Worm (Caenorhabditis elegans): ENCODE results near the gene W09D6.4.
A peak's percentile ranks its signal among the peaks of the same experiment; 100 is the strongest.

The W09D6.4 gene

ce11 chrIII:11079445-11079844 lies at the start of gene W09D6.4:
W09D6.4 (plus strand) TSS chrIII:11079745.
- TF ChIP-seq ztf-29 (GFP tag; IDR thresholded peaks at IDR 0.05): no peak
- TF ChIP-seq cog-1 (tag; optimal IDR thresholded peaks at IDR 0.05): no peak
- no peak for TF ChIP-seq klf-2 (GFP tag; conservative IDR thresholded peaks at IDR 0.05)
- no peak for TF ChIP-seq ref-1 (GFP tag; conservative IDR thresholded peaks at IDR 0.05)
- no peak for TF ChIP-seq med-1 (GFP tag; optimal IDR thresholded peaks at IDR 0.05; ENCODE audit: insufficient read depth)
- TF ChIP-seq ztf-23 (GFP tag; IDR thresholded peaks at IDR 0.05): no peak
- no peak for TF ChIP-seq tab-1 (GFP tag; IDR thresholded peaks at IDR 0.05)
- TF ChIP-seq T22C8.4 (GFP tag; IDR thresholded peaks at IDR 0.05): no peak
- TF ChIP-seq flt-1 (GFP tag; IDR thresholded peaks at IDR 0.05): no peak

- no peak for TF ChIP-seq cog-1 (tag; optimal IDR thresholded peaks at IDR 0.05)
- TF ChIP-seq ref-1 (GFP tag; conservative IDR thresholded peaks at IDR 0.05): no peak
- TF ChIP-seq ztf-29 (GFP tag; IDR thresholded peaks at IDR 0.05): no peak
- no peak for TF ChIP-seq ztf-23 (GFP tag; IDR thresholded peaks at IDR 0.05)
- no peak for TF ChIP-seq klf-2 (GFP tag; conservative IDR thresholded peaks at IDR 0.05)
- no peak for TF ChIP-seq tab-1 (GFP tag; IDR thresholded peaks at IDR 0.05)
- TF ChIP-seq T22C8.4 (GFP tag; IDR thresholded peaks at IDR 0.05): no peak
- no peak for TF ChIP-seq med-1 (GFP tag; optimal IDR thresholded peaks at IDR 0.05; ENCODE audit: insufficient read depth)
- no peak for TF ChIP-seq flt-1 (GFP tag; IDR thresholded peaks at IDR 0.05)
Observed at ce11 chrIII:11031309-11031708, 48.2 kb upstream of the W09D6.4 start, which contains the start of gene Y48A6B.14. Y48A6B.14 (plus strand) TSS chrIII:11031609.

- no peak for TF ChIP-seq ref-1 (GFP tag; conservative IDR thresholded peaks at IDR 0.05)
- no peak for TF ChIP-seq klf-2 (GFP tag; conservative IDR thresholded peaks at IDR 0.05)
- TF ChIP-seq tab-1 (GFP tag; IDR thresholded peaks at IDR 0.05): no peak
- no peak for TF ChIP-seq T22C8.4 (GFP tag; IDR thresholded peaks at IDR 0.05)
- no peak for TF ChIP-seq ztf-23 (GFP tag; IDR thresholded peaks at IDR 0.05)
- TF ChIP-seq flt-1 (GFP tag; IDR thresholded peaks at IDR 0.05): no peak
- no peak for TF ChIP-seq cog-1 (tag; optimal IDR thresholded peaks at IDR 0.05)
- TF ChIP-seq med-1 (GFP tag; optimal IDR thresholded peaks at IDR 0.05; ENCODE audit: insufficient read depth): no peak
- no peak for TF ChIP-seq ztf-29 (GFP tag; IDR thresholded peaks at IDR 0.05)
Observed at ce11 chrIII:11032872-11033271, 46.7 kb upstream of the W09D6.4 start, which contains the start of gene Y48A6B.9. Y48A6B.9 (plus strand) TSS chrIII:11033172.

ce11 chrIII:11036132-11036531 lies 43.4 kb upstream of the W09D6.4 start:
- no peak for TF ChIP-seq cog-1 (tag; optimal IDR thresholded peaks at IDR 0.05)
- TF ChIP-seq ref-1 (GFP tag; conservative IDR thresholded peaks at IDR 0.05): no peak
- TF ChIP-seq med-1 (GFP tag; optimal IDR thresholded peaks at IDR 0.05; ENCODE audit: insufficient read depth): no peak
- TF ChIP-seq ztf-29 (GFP tag; IDR thresholded peaks at IDR 0.05): no peak
- TF ChIP-seq klf-2 (GFP tag; conservative IDR thresholded peaks at IDR 0.05): no peak
- TF ChIP-seq flt-1 (GFP tag; IDR thresholded peaks at IDR 0.05): peak; percentile 72
- TF ChIP-seq ztf-23 (GFP tag; IDR thresholded peaks at IDR 0.05): peak; percentile 58; the same call in 1 of the 2 replicates
- no peak for TF ChIP-seq T22C8.4 (GFP tag; IDR thresholded peaks at IDR 0.05)
- TF ChIP-seq tab-1 (GFP tag; IDR thresholded peaks at IDR 0.05): no peak

DNA sequence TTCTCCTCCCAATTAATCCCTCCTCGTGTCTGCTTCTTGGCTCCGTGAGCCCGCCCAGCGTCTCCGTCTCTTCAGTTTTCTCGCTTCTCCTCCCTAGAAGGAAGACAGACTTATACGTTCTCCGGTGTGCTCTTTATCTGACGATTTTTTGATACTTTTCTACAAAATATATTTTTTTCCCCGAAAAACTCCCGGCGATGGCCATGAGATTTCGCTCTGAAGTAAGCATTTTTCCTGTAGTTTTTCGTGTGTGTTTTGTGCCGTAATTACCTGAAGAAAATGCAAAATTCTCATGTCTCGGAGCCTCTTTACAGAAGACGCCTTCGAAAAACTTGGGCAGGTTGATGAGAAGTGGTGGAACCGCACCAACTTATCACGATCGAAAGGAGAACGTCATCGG lies 42.9 kb upstream of the W09D6.4 start, which contains the start of gene spat-2:
Gene spat-2 (plus strand): TSS at position 301 of the 400 bp plus-strand sequence.
- TF ChIP-seq ref-1 (GFP tag; conservative IDR thresholded peaks at IDR 0.05) (no peak), cog-1 (tag; optimal IDR thresholded peaks at IDR 0.05) (no peak), flt-1 (GFP tag; IDR thresholded peaks at IDR 0.05) (no peak), tab-1 (GFP tag; IDR thresholded peaks at IDR 0.05) (no peak), med-1 (GFP tag; optimal IDR thresholded peaks at IDR 0.05; ENCODE audit: insufficient read depth) (no peak), T22C8.4 (GFP tag; IDR thresholded peaks at IDR 0.05) (no peak), klf-2 (GFP tag; conservative IDR thresholded peaks at IDR 0.05) (no peak), ztf-23 (GFP tag; IDR thresholded peaks at IDR 0.05) (no peak), ztf-29 (GFP tag; IDR thresholded peaks at IDR 0.05) (no peak)

DNA sequence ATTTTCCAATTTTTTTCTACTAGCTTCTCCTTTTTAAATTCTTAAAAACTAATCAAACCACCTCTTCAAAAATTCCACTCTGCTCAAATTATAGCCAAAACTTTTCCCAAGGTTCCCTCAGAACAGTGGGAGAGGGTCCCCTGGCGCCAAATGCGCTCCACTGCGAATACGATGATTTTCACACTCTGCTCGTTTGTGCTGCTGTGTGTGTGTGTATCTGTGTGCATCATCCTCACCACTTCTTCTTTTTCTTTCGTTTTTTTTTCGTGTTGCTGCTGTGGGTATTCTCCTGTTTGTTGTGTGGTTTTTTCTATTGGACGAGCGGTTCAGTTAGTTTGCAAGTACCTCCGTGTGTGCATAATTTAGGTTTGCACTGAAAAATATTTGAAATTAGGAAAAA lies 40.3 kb upstream of the W09D6.4 start:
- no peak for TF ChIP-seq cog-1 (tag; optimal IDR thresholded peaks at IDR 0.05)
- no peak for TF ChIP-seq klf-2 (GFP tag; conservative IDR thresholded peaks at IDR 0.05)
- no peak for TF ChIP-seq ref-1 (GFP tag; conservative IDR thresholded peaks at IDR 0.05)
- no peak for TF ChIP-seq ztf-29 (GFP tag; IDR thresholded peaks at IDR 0.05)
- no peak for TF ChIP-seq tab-1 (GFP tag; IDR thresholded peaks at IDR 0.05)
- no peak for TF ChIP-seq flt-1 (GFP tag; IDR thresholded peaks at IDR 0.05)
- TF ChIP-seq T22C8.4 (GFP tag; IDR thresholded peaks at IDR 0.05): no peak
- no peak for TF ChIP-seq ztf-23 (GFP tag; IDR thresholded peaks at IDR 0.05)
- TF ChIP-seq med-1 (GFP tag; optimal IDR thresholded peaks at IDR 0.05; ENCODE audit: insufficient read depth): no peak

DNA sequence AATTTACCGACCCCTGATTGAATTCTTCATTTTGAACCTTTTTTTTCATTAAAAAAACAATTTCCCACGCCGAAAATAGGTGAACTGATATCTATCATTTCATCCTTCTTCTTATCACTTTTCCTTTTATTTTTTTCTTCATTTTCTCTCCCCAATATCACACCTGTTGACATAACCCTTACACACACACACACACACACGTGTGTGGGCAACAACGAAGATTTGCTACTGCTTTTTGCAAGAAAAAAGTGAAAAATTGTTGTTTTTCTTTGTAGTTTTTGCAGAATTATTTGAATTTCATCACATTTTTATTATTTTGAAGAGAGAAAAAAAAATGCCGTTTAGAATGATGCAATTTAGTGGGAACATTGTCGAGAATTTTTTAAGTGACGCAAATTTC lies 38.9 kb upstream of the W09D6.4 start:
- TF ChIP-seq cog-1 (tag; optimal IDR thresholded peaks at IDR 0.05): no peak
- TF ChIP-seq tab-1 (GFP tag; IDR thresholded peaks at IDR 0.05): no peak
- TF ChIP-seq ref-1 (GFP tag; conservative IDR thresholded peaks at IDR 0.05): no peak
- TF ChIP-seq flt-1 (GFP tag; IDR thresholded peaks at IDR 0.05): no peak

DNA sequence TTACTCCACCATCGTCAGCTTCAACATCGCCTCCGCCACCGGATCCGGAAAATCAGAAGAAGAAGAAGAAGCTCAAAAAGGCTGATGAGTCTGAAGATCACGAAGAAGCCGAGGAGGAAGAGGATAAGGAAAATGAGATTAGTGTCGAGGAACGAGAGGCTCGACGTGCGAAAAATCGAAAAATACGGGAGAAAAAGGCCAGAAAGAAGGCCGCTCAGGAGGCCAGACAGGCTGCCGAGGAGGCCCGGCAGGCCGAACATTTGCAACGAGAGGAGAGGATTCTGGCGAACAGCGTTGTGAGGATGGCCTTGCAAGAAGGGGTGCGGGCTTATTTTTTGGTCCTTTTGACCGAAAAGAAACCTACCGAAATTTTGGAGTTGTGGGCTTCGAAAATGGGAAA lies 34.3 kb upstream of the W09D6.4 start:
- TF ChIP-seq med-1 (GFP tag; optimal IDR thresholded peaks at IDR 0.05; ENCODE audit: insufficient read depth) (no peak), flt-1 (GFP tag; IDR thresholded peaks at IDR 0.05) (no peak), ztf-29 (GFP tag; IDR thresholded peaks at IDR 0.05) (no peak), tab-1 (GFP tag; IDR thresholded peaks at IDR 0.05) (no peak), ztf-23 (GFP tag; IDR thresholded peaks at IDR 0.05) (no peak), ref-1 (GFP tag; conservative IDR thresholded peaks at IDR 0.05) (no peak), cog-1 (tag; optimal IDR thresholded peaks at IDR 0.05) (no peak)

DNA sequence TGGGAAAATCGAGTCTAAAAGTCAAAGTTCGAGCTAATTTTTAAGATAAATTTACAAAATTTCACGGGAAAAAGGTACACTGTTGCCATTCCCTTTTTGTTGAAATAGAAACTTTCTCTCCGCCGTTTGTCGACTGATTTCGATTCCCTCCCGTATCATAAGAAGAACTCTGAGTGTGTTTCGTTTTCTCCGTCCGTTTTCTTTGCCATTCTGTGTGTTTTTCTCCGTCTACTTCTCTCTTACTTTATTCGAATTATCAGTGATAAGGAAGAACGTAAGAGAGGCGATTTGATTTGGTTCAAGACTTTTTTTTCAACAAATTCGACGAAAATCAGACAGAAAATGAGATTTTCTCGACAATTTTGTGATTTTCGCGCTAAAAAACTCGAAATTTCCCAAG lies 33.0 kb upstream of the W09D6.4 start:
- TF ChIP-seq med-1 (GFP tag; optimal IDR thresholded peaks at IDR 0.05; ENCODE audit: insufficient read depth) (no peak), klf-2 (GFP tag; conservative IDR thresholded peaks at IDR 0.05) (no peak)

- no peak for TF ChIP-seq flt-1 (GFP tag; IDR thresholded peaks at IDR 0.05)
- TF ChIP-seq ztf-23 (GFP tag; IDR thresholded peaks at IDR 0.05): no peak
Observed at ce11 chrIII:11050658-11051118, 28.9 kb upstream of the W09D6.4 start.

All from whole organism, midembryonic.